Fruit fly (Drosophila melanogaster) whole organism, embryonic: Measurements from ENCODE around the gene CG34297.
A peak's percentile ranks its signal among the peaks of the same experiment; 100 is the strongest.

Experiments used
- Aef1 ChIP-seq: fragments of 200-800 bp; sonication (Bioruptor generic); IDR thresholded peaks from 3 replicates; pipeline ENCODE4 v1.3.6; 2022; ENCODE audit warnings: missing biosample characterization, missing genetic modification characterization
- Antp ChIP-seq: fragments of 200-800 bp; sonication (Bioruptor generic); optimal IDR thresholded peaks from 3 replicates; lab custom pipeline; 2016; ENCODE audit warnings: missing biosample characterization, missing genetic modification characterization
- Asciz ChIP-seq: fragments of 200-800 bp; sonication (Bioruptor generic); optimal IDR thresholded peaks from 2 replicates; lab custom pipeline; 2017; ENCODE audit warnings: missing biosample characterization, mild to moderate bottlenecking, missing genetic modification characterization, missing genetic modification reagents
- Atf-2 ChIP-seq: fragments of 200-800 bp; sonication (Bioruptor generic); optimal IDR thresholded peaks from 2 replicates; lab custom pipeline; 2016; ENCODE audit warnings: missing biosample characterization, missing genetic modification characterization
- Awh ChIP-seq: fragments of 200-800 bp; sonication (Bioruptor generic); IDR thresholded peaks from 2 replicates; pipeline ENCODE4, ENCODE4 v1.3.6; 2022; ENCODE audit warnings: missing biosample characterization, missing genetic modification characterization
- CG1024 ChIP-seq: fragments of 200-800 bp; sonication (Bioruptor generic); IDR thresholded peaks from 2 replicates; pipeline ENCODE4 v1.3.6; 2022; ENCODE audit warnings: missing biosample characterization, missing genetic modification characterization
- CG1233 ChIP-seq: fragments of 200-800 bp; sonication (Bioruptor generic); optimal IDR thresholded peaks from 4 replicates; lab custom pipeline; 2018; ENCODE audit warnings: missing biosample characterization, mild to moderate bottlenecking, missing genetic modification characterization
- CG14710 ChIP-seq: fragments of 200-800 bp; sonication (Bioruptor generic); optimal IDR thresholded peaks from 3 replicates; lab custom pipeline; 2019; ENCODE audit warnings: missing biosample characterization, mild to moderate bottlenecking, missing genetic modification characterization, moderate library complexity
- CG14965 ChIP-seq: fragments of 200-800 bp; sonication (Bioruptor generic); optimal IDR thresholded peaks from 2 replicates; lab custom pipeline; 2016; ENCODE audit warnings: missing biosample characterization, missing genetic modification characterization, borderline replicate concordance
- CG1529 ChIP-seq: fragments of 200-800 bp; sonication (Bioruptor generic); optimal IDR thresholded peaks from 3 replicates; lab custom pipeline; 2018; ENCODE audit warnings: missing biosample characterization, missing genetic modification characterization
- CG15696 ChIP-seq: fragments of 200-800 bp; sonication (Bioruptor generic); optimal IDR thresholded peaks from 2 replicates; lab custom pipeline; 2019; ENCODE audit warnings: missing biosample characterization, mild to moderate bottlenecking, missing genetic modification characterization, moderate library complexity
- CG17186 ChIP-seq: fragments of 200-800 bp; sonication (Bioruptor generic); optimal IDR thresholded peaks from 3 replicates; lab custom pipeline; 2017; ENCODE audit warnings: missing biosample characterization, missing genetic modification reagents, missing genetic modification characterization
- CG17359 ChIP-seq: fragments of 200-800 bp; sonication (Bioruptor generic); optimal IDR thresholded peaks from 3 replicates; lab custom pipeline; 2018; ENCODE audit warnings: missing biosample characterization, mild to moderate bottlenecking, missing genetic modification characterization, moderate library complexity
- CG17385 ChIP-seq: fragments of 200-800 bp; sonication (Bioruptor generic); optimal IDR thresholded peaks from 3 replicates; lab custom pipeline; 2018; ENCODE audit warnings: missing biosample characterization, mild to moderate bottlenecking, missing genetic modification characterization
- CG17568 ChIP-seq: fragments of 200-800 bp; sonication (Bioruptor generic); optimal IDR thresholded peaks from 2 replicates; lab custom pipeline; 2018; ENCODE audit warnings: missing biosample characterization, mild to moderate bottlenecking, missing genetic modification characterization, moderate library complexity
- CG18599 ChIP-seq: fragments of 200-800 bp; sonication (Bioruptor generic); optimal IDR thresholded peaks from 3 replicates; lab custom pipeline; 2017; ENCODE audit warnings: missing biosample characterization, missing genetic modification characterization, mild to moderate bottlenecking, moderate library complexity, missing genetic modification reagents
- CG2678 ChIP-seq: fragments of 200-800 bp; sonication (Bioruptor generic); optimal IDR thresholded peaks from 3 replicates; lab custom pipeline; 2019; ENCODE audit warnings: missing biosample characterization, mild to moderate bottlenecking, missing genetic modification characterization, moderate library complexity
- CG2712 ChIP-seq: fragments of 200-800 bp; optimal IDR thresholded peaks from 3 replicates; lab custom pipeline; 2019; ENCODE audit warnings: missing biosample characterization, mild to moderate bottlenecking, missing genetic modification characterization, moderate library complexity
- CG4707 ChIP-seq: fragments of 200-800 bp; sonication (Bioruptor generic); optimal IDR thresholded peaks from 2 replicates; lab custom pipeline; 2018; ENCODE audit warnings: missing biosample characterization, mild to moderate bottlenecking, missing genetic modification characterization, moderate library complexity
- CG6272 ChIP-seq: fragments of 200-800 bp; sonication (Bioruptor generic); IDR thresholded peaks from 2 replicates; pipeline ENCODE4 v1.3.6; 2022; ENCODE audit warnings: missing biosample characterization, missing genetic modification characterization
- CG6765 ChIP-seq: fragments of 200-800 bp; sonication (Bioruptor generic); optimal IDR thresholded peaks from 3 replicates; lab custom pipeline; 2017; ENCODE audit warnings: missing biosample characterization, mild to moderate bottlenecking, missing genetic modification characterization
- CG7271 ChIP-seq: fragments of 200-800 bp; sonication (Bioruptor generic); optimal IDR thresholded peaks from 2 replicates; lab custom pipeline; 2018; ENCODE audit warnings: missing biosample characterization, mild to moderate bottlenecking, missing genetic modification characterization, moderate library complexity
- CG7987 ChIP-seq: fragments of 200-800 bp; sonication (Bioruptor generic); optimal IDR thresholded peaks from 2 replicates; lab custom pipeline; 2018; ENCODE audit warnings: missing biosample characterization, mild to moderate bottlenecking, missing genetic modification characterization, moderate library complexity
- CG8089 ChIP-seq: fragments of 200-800 bp; sonication (Bioruptor generic); optimal IDR thresholded peaks from 3 replicates; lab custom pipeline; 2016; ENCODE audit warnings: missing biosample characterization, missing genetic modification characterization
- CG8290 ChIP-seq, 3 experiments: fragments of 200-800 bp; sonication (Bioruptor generic); optimal IDR thresholded peaks; 2 replicates each; lab custom pipeline; 2016 to 2019; ENCODE audit warnings: missing biosample characterization in 3 of 3, missing genetic modification characterization in 3 of 3, mild to moderate bottlenecking in 2 of 3, moderate library complexity in 1 of 3
- Dip2 ChIP-seq: fragments of 200-800 bp; sonication (Bioruptor generic); IDR thresholded peaks from 2 replicates; pipeline ENCODE4 v1.3.6; 2022; ENCODE audit warnings: missing biosample characterization, missing genetic modification characterization
- Doc2 ChIP-seq: fragments of 200-800 bp; sonication (Bioruptor generic); IDR thresholded peaks from 2 replicates; pipeline ENCODE4 v1.3.6; 2022; ENCODE audit warnings: missing biosample characterization, missing genetic modification characterization
- Dp ChIP-seq: fragments of 200-800 bp; sonication (Bioruptor generic); optimal IDR thresholded peaks from 2 replicates; lab custom pipeline; 2018; ENCODE audit warnings: missing biosample characterization, mild to moderate bottlenecking, missing genetic modification characterization, moderate library complexity
- Ets97D ChIP-seq: fragments of 200-800 bp; sonication (Bioruptor generic); optimal IDR thresholded peaks from 3 replicates; lab custom pipeline; 2016; ENCODE audit warnings: missing biosample characterization, missing genetic modification characterization
- Hmx ChIP-seq: fragments of 200-800 bp; sonication (Bioruptor generic); optimal IDR thresholded peaks from 2 replicates; lab custom pipeline; 2016; ENCODE audit warnings: missing biosample characterization, missing genetic modification characterization
- MTF-1 ChIP-seq: fragments of 200-800 bp; sonication (Bioruptor generic); optimal IDR thresholded peaks from 2 replicates; lab custom pipeline; 2018; ENCODE audit warnings: missing biosample characterization, mild to moderate bottlenecking, missing genetic modification characterization, borderline replicate concordance
- Med ChIP-seq: fragments of 200-800 bp; sonication (Bioruptor generic); peaks from one replicate; lab custom pipeline; 2016; ENCODE audit warnings: missing biosample characterization, missing genetic modification characterization, mild to moderate bottlenecking, inconsistent platforms, moderate library complexity
- PHDP ChIP-seq: fragments of 200-800 bp; sonication (Bioruptor generic); optimal IDR thresholded peaks from 3 replicates; lab custom pipeline; 2018; ENCODE audit warnings: missing biosample characterization, mild to moderate bottlenecking, missing genetic modification characterization, moderate library complexity
- Sox100B ChIP-seq: fragments of 200-800 bp; sonication (Bioruptor generic); optimal IDR thresholded peaks from 3 replicates; lab custom pipeline; 2018; ENCODE audit warnings: missing biosample characterization, mild to moderate bottlenecking, missing genetic modification characterization
- al ChIP-seq: fragments of 200-800 bp; sonication (Bioruptor generic); IDR thresholded peaks from 2 replicates; pipeline ENCODE4 v1.3.6; 2022; ENCODE audit warnings: missing biosample characterization, missing genetic modification characterization
- bsh ChIP-seq, 2 experiments: fragments of 200-800 bp; sonication (Bioruptor generic); optimal IDR thresholded peaks; 2 replicates each; lab custom pipeline; 2017 to 2018; ENCODE audit warnings: mild to moderate bottlenecking in 2 of 2, missing biosample characterization in 2 of 2, missing genetic modification characterization in 2 of 2, moderate library complexity in 1 of 2
- cad ChIP-seq: fragments of >200 bp; optimal IDR thresholded peaks from 2 replicates; lab custom pipeline; 2017; ENCODE audit warnings: missing biosample characterization, missing genetic modification characterization
- dati ChIP-seq: fragments of 200-800 bp; sonication (Bioruptor generic); IDR thresholded peaks from 2 replicates; pipeline ENCODE4 v1.3.6; 2022; ENCODE audit warnings: missing biosample characterization, missing genetic modification characterization
- eve ChIP-seq, 2 experiments: fragments of >200 bp; optimal IDR thresholded peaks; 2 replicates each; lab custom pipeline; 2017; ENCODE audit warnings: missing biosample characterization in 2 of 2, missing genetic modification characterization in 2 of 2
- gcm ChIP-seq: fragments of 200-800 bp; sonication (Bioruptor generic); optimal IDR thresholded peaks from 2 replicates; lab custom pipeline; 2019; ENCODE audit warnings: missing biosample characterization, mild to moderate bottlenecking, missing genetic modification characterization, moderate library complexity
- gsb-n ChIP-seq: fragments of 200-800 bp; sonication (Bioruptor generic); optimal IDR thresholded peaks from 3 replicates; lab custom pipeline; 2018; ENCODE audit warnings: missing biosample characterization, mild to moderate bottlenecking, missing genetic modification characterization
- hkb ChIP-seq, 2 experiments: fragments of 200-800 bp in 1 of 2; fragments of >200 bp in 1 of 2; sonication (Bioruptor generic) in 1 of 2; IDR thresholded peaks in 1 of 2; optimal IDR thresholded peaks in 1 of 2; 2 replicates each; pipeline versions ENCODE4 v1.3.6 to Lab custom; 2017 to 2022; ENCODE audit warnings: missing biosample characterization in 1 of 2, missing genetic modification characterization in 1 of 2
- lab ChIP-seq: fragments of 200-800 bp; sonication (Bioruptor generic); optimal IDR thresholded peaks from 3 replicates; lab custom pipeline; 2017; ENCODE audit warnings: missing biosample characterization, missing genetic modification characterization, mild to moderate bottlenecking, moderate library complexity, missing genetic modification reagents
- pb ChIP-seq: fragments of 200-800 bp; sonication (Bioruptor generic); optimal IDR thresholded peaks from 3 replicates; lab custom pipeline; 2016; ENCODE audit warnings: missing biosample characterization, missing genetic modification characterization
- salm ChIP-seq: fragments of 200-800 bp; sonication (Bioruptor generic); optimal IDR thresholded peaks from 2 replicates; lab custom pipeline; 2018; ENCODE audit warnings: missing biosample characterization, mild to moderate bottlenecking, missing genetic modification characterization
- so ChIP-seq: fragments of 200-800 bp; sonication (Bioruptor generic); IDR thresholded peaks from 3 replicates; pipeline ENCODE4 v1.3.6; 2022; ENCODE audit warnings: missing biosample characterization, missing genetic modification characterization
- usp ChIP-seq: fragments of >200 bp; optimal IDR thresholded peaks from 2 replicates; lab custom pipeline; 2017; ENCODE audit warnings: missing biosample characterization, missing genetic modification characterization
- zf30C ChIP-seq: fragments of 200-800 bp; sonication (Bioruptor generic); optimal IDR thresholded peaks from 3 replicates; lab custom pipeline; 2018; ENCODE audit warnings: missing biosample characterization, mild to moderate bottlenecking, missing genetic modification characterization

CG34297 gene

dm6 chr3R:6764848-6765247 is 17.0 kb upstream of the CG34297 start (continued):
- TF ChIP-seq Aef1 (GFP tag; lab: Robert Waterston, UW) (no peak), Ets97D (GFP tag; lab: Kevin White, UChicago) (no peak), so (GFP tag; lab: Robert Waterston, UW) (0 out of 3 replicates have a peak, but pooled peaks have one; percentile 28), salm (tag; lab: Kevin White, UChicago) (no peak), hkb (optimal IDR thresholded peaks at IDR 0.05; lab: Kevin White, UChicago) (no peak), hkb (GFP tag; IDR thresholded peaks at IDR 0.05; lab: Robert Waterston, UW) (peak; percentile 29; the same call in 1 of the 2 replicates), CG4707 (GFP tag; lab: Kevin White, UChicago) (peak; percentile 33), CG2678 (tag; lab: Kevin White, UChicago) (peak; percentile 12), CG8290 (GFP tag; optimal IDR thresholded peaks at IDR 0.05; lab: Kevin White, UChicago) (peak; percentile 11), CG8290 (tag; optimal IDR thresholded peaks at IDR 0.05; lab: Kevin White, UChicago) (peak in 1 of 2 experiments; percentile 20), CG7987 (peak; percentile 31), CG1529 (GFP tag; lab: Kevin White, UChicago) (no peak), dati (GFP tag; lab: Robert Waterston, UW) (0 out of 2 replicates have a peak, but pooled peaks have one; percentile 9), CG17385 (no peak), Med (GFP tag; lab: Kevin White, UChicago) (peak; percentile 83), lab (GFP tag; lab: Kevin White, UChicago) (peak; percentile 31), CG18599 (GFP tag; lab: Kevin White, UChicago) (peak; percentile 7), Hmx (GFP tag; lab: Kevin White, UChicago) (no peak), Asciz (GFP tag; lab: Kevin White, UChicago) (peak; percentile 27), CG14710 (tag; lab: Kevin White, UChicago) (peak; percentile 22), CG7271 (tag; lab: Kevin White, UChicago) (no peak), gsb-n (tag; lab: Kevin White, UChicago) (peak; percentile 12), CG2712 (tag; lab: Kevin White, UChicago) (peak; percentile 11), PHDP (tag; lab: Kevin White, UChicago) (peak; percentile 36), bsh (GFP tag; optimal IDR thresholded peaks at IDR 0.05; lab: Kevin White, UChicago) (peak in 1 of 2 experiments; percentile 36), Atf-2 (GFP tag; lab: Kevin White, UChicago) (no peak), MTF-1 (peak; percentile 35), pb (no peak), CG15696 (tag; lab: Kevin White, UChicago) (peak; percentile 43), eve (GFP tag; optimal IDR thresholded peaks at IDR 0.05; lab: Kevin White, UChicago) (peak in 1 of 2 experiments; percentile 13), gcm (GFP tag; lab: Kevin White, UChicago) (peak; percentile 2), Sox100B (GFP tag; lab: Kevin White, UChicago) (peak; percentile 23), CG17359 (tag; lab: Kevin White, UChicago) (peak; percentile 32)

DNA sequence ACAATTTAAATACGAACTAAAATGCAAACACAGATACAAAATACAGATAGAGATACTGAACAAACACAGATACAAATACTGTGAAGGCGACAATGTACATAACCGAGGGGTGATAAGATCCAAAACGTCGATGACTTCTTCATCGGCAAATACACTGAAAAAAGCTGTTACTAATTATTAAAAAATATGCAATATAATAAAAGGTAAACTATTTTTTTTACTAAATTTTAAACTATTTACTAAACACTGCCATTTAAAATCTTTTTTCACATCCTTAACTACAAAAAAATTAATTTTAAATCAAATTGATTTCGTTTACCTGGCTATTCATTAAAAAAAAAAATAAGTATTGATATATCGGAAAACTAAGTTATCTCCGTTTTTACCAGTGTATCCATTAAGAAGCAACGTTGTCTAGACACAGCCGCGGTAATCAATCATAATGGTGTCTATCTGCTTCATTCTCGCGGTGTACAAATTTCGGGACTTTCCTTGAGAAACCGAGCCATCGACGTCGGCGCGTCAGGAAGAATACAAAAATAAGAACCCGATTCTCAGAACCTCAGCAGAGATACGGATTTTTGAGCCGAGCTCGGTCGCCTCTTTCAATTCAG is 15.1 kb upstream of the CG34297 start:
- TF ChIP-seq CG14965 (GFP tag; lab: Kevin White, UChicago) (no peak), zf30C (peak; percentile 98), al (GFP tag; lab: Robert Waterston, UW) (no peak), bsh (GFP tag; optimal IDR thresholded peaks at IDR 0.05; lab: Kevin White, UChicago) (peak in 1 of 2 experiments; percentile 94), cad (GFP tag; lab: Kevin White, UChicago) (peak; percentile 60), usp (GFP tag; lab: Kevin White, UChicago) (no peak), CG6272 (no peak), CG8089 (GFP tag; lab: Kevin White, UChicago) (peak; percentile 62), Dip2 (GFP tag; lab: Robert Waterston, UW) (no peak), CG6765 (GFP tag; lab: Kevin White, UChicago) (no peak), CG14710 (tag; lab: Kevin White, UChicago) (peak; percentile 98), CG17186 (GFP tag; lab: Kevin White, UChicago) (peak; percentile 13), CG17568 (GFP tag; lab: Kevin White, UChicago) (peak; percentile 65), CG1233 (GFP tag; lab: Kevin White, UChicago) (peak; percentile 81), Awh (peak; percentile 46; the same call in 1 of the 2 replicates), Dp (GFP tag; lab: Kevin White, UChicago) (no peak), Antp (peak; percentile 13), CG1024 (GFP tag; lab: Robert Waterston, UW) (no peak; the same call in 1 of the 2 replicates), Doc2 (GFP tag; lab: Robert Waterston, UW) (no peak)
